Fruit fly (Drosophila melanogaster) whole organism, embryonic: Measurements from ENCODE around the gene Strip.

Source experiments
- B-H2 ChIP-seq: fragments of 200-800 bp; sonication (Bioruptor generic); optimal IDR thresholded peaks from 2 replicates; lab custom pipeline; 2018; ENCODE audit warnings: missing biosample characterization, mild to moderate bottlenecking, missing genetic modification characterization
- CG15011 ChIP-seq: fragments of 200-800 bp; sonication (Bioruptor generic); optimal IDR thresholded peaks from 3 replicates; lab custom pipeline; 2018; ENCODE audit warnings: missing biosample characterization, mild to moderate bottlenecking, missing genetic modification characterization
- CG31441 ChIP-seq: fragments of 200-800 bp; sonication (Bioruptor generic); IDR thresholded peaks from 2 replicates; pipeline ENCODE4 v1.3.6; 2022; ENCODE audit warnings: missing biosample characterization, missing genetic modification characterization
- CG7357 ChIP-seq: fragments of 200-800 bp; sonication (Bioruptor generic); IDR thresholded peaks from 3 replicates; pipeline ENCODE4 v1.3.6; 2022; ENCODE audit warnings: missing biosample characterization, missing genetic modification characterization
- Neu2 ChIP-seq: fragments of 200-800 bp; sonication (Bioruptor generic); optimal IDR thresholded peaks from 3 replicates; lab custom pipeline; 2016; ENCODE audit warnings: missing biosample characterization, missing genetic modification characterization, borderline replicate concordance
- Optix ChIP-seq: fragments of 200-800 bp; sonication (Bioruptor generic); IDR thresholded peaks from 3 replicates; pipeline ENCODE4 v1.3.6; 2022; ENCODE audit warnings: missing biosample characterization, missing genetic modification characterization
- Poxn ChIP-seq: fragments of 200-800 bp; sonication (Bioruptor generic); IDR thresholded peaks from 2 replicates; pipeline ENCODE4 v1.3.6; 2022; ENCODE audit warnings: missing biosample characterization, missing genetic modification characterization
- Sox100B ChIP-seq: fragments of 200-800 bp; sonication (Bioruptor generic); optimal IDR thresholded peaks from 3 replicates; lab custom pipeline; 2018; ENCODE audit warnings: missing biosample characterization, mild to moderate bottlenecking, missing genetic modification characterization
- Trl ChIP-seq, 3 experiments: fragments of >200 bp in 2 of 3; fragments of 200-800 bp in 1 of 3; sonication (Bioruptor generic) in 1 of 3; optimal IDR thresholded peaks; 2 replicates in 1 of 3; 3 replicates in 2 of 3; lab custom pipeline; 2016 to 2017; ENCODE audit warnings: missing biosample characterization in 1 of 3, missing genetic modification characterization in 1 of 3
- chm ChIP-seq: fragments of 200-800 bp; sonication (Bioruptor generic); IDR thresholded peaks from 2 replicates; pipeline ENCODE4 v1.3.6; 2022; ENCODE audit warnings: missing biosample characterization, missing genetic modification characterization
- nmo ChIP-seq: fragments of 200-800 bp; sonication (Bioruptor generic); optimal IDR thresholded peaks from 2 replicates; lab custom pipeline; 2018; ENCODE audit warnings: missing biosample characterization, mild to moderate bottlenecking, missing genetic modification characterization, moderate library complexity

- TF ChIP-seq B-H2 (GFP tag; lab: Kevin White, UChicago) (no peak), chm (GFP tag; lab: Robert Waterston, UW) (no peak), Optix (no peak), Poxn (GFP tag; lab: Robert Waterston, UW) (no peak), CG31441 (no peak), CG15011 (GFP tag; lab: Kevin White, UChicago) (no peak), CG7357 (no peak), Trl (optimal IDR thresholded peaks at IDR 0.05; lab: Kevin White, UChicago) (no peak), Trl (GFP tag; optimal IDR thresholded peaks at IDR 0.05; lab: Kevin White, UChicago) (no peak), Sox100B (GFP tag; lab: Kevin White, UChicago) (no peak), Neu2 (GFP tag; lab: Kevin White, UChicago) (no peak), nmo (GFP tag; lab: Kevin White, UChicago) (no peak)
Measured at dm6 chr3L:3369256-3369655, 40.6 kb upstream of the Strip start, which contains the start of gene Drs.
